Fruit fly (Drosophila melanogaster) whole organism, embryonic: ENCODE measurements around the gene Obp19a.

ENCODE experiments used
- Aef1 ChIP-seq: fragments of 200-800 bp; sonication (Bioruptor generic); IDR thresholded peaks from 3 replicates; pipeline ENCODE4 v1.3.6; 2022; ENCODE audit warnings: missing biosample characterization, missing genetic modification characterization
- CG10147 ChIP-seq: fragments of 200-800 bp; sonication (Bioruptor generic); optimal IDR thresholded peaks from 2 replicates; lab custom pipeline; 2019; ENCODE audit warnings: missing biosample characterization, mild to moderate bottlenecking, missing genetic modification characterization, moderate library complexity
- CG10274 ChIP-seq: fragments of 200-800 bp; sonication (Bioruptor generic); optimal IDR thresholded peaks from 3 replicates; lab custom pipeline; 2017; ENCODE audit warnings: missing biosample characterization, mild to moderate bottlenecking, missing genetic modification characterization
- CG11504 ChIP-seq: fragments of 200-800 bp; sonication (Bioruptor generic); optimal IDR thresholded peaks from 3 replicates; lab custom pipeline; 2019; ENCODE audit warnings: missing biosample characterization, mild to moderate bottlenecking, missing genetic modification characterization, moderate library complexity
- CG11696 ChIP-seq: fragments of 200-800 bp; sonication (Bioruptor generic); IDR thresholded peaks from 2 replicates; pipeline ENCODE4 v1.3.6; 2022; ENCODE audit warnings: missing biosample characterization, missing genetic modification characterization
- CG12299 ChIP-seq: fragments of 200-800 bp; sonication (Bioruptor generic); optimal IDR thresholded peaks from 2 replicates; lab custom pipeline; 2018; ENCODE audit warnings: missing biosample characterization, mild to moderate bottlenecking, missing genetic modification characterization
- CG12659 ChIP-seq: fragments of 200-800 bp; sonication (Bioruptor generic); optimal IDR thresholded peaks from 3 replicates; lab custom pipeline; 2017; ENCODE audit warnings: mild to moderate bottlenecking, missing biosample characterization, missing genetic modification reagents, missing genetic modification characterization
- CG13296 ChIP-seq: fragments of 200-800 bp; sonication (Bioruptor generic); optimal IDR thresholded peaks from 3 replicates; lab custom pipeline; 2018; ENCODE audit warnings: missing biosample characterization, mild to moderate bottlenecking, missing genetic modification characterization
- CG13424 ChIP-seq: fragments of 200-800 bp; sonication (Bioruptor generic); optimal IDR thresholded peaks from 2 replicates; lab custom pipeline; 2019; ENCODE audit warnings: missing biosample characterization, mild to moderate bottlenecking, missing genetic modification characterization, moderate library complexity
- CG13894 ChIP-seq: fragments of 200-800 bp; sonication (Bioruptor generic); optimal IDR thresholded peaks from 3 replicates; lab custom pipeline; 2018; ENCODE audit warnings: missing biosample characterization, mild to moderate bottlenecking, missing genetic modification characterization, moderate library complexity
- CG14441 ChIP-seq: fragments of 200-800 bp; sonication (Bioruptor generic); IDR thresholded peaks from 2 replicates; pipeline ENCODE4 v1.3.6; 2022; ENCODE audit warnings: missing biosample characterization, missing genetic modification characterization
- CG16815 ChIP-seq: fragments of 200-800 bp; sonication (Bioruptor generic); optimal IDR thresholded peaks from 3 replicates; lab custom pipeline; 2017; ENCODE audit warnings: missing biosample characterization, mild to moderate bottlenecking, missing genetic modification characterization
- CG17186 ChIP-seq: fragments of 200-800 bp; sonication (Bioruptor generic); optimal IDR thresholded peaks from 3 replicates; lab custom pipeline; 2017; ENCODE audit warnings: missing biosample characterization, missing genetic modification reagents, missing genetic modification characterization
- CG17361 ChIP-seq: fragments of 200-800 bp; sonication (Bioruptor generic); IDR thresholded peaks from 3 replicates; pipeline ENCODE4 v1.3.6; 2022; ENCODE audit warnings: missing biosample characterization, missing genetic modification characterization
- CG18619 ChIP-seq: fragments of 200-800 bp; sonication (Bioruptor generic); optimal IDR thresholded peaks from 3 replicates; lab custom pipeline; 2017; ENCODE audit warnings: missing biosample characterization, mild to moderate bottlenecking, missing genetic modification characterization
- CG2678 ChIP-seq: fragments of 200-800 bp; sonication (Bioruptor generic); optimal IDR thresholded peaks from 3 replicates; lab custom pipeline; 2019; ENCODE audit warnings: missing biosample characterization, mild to moderate bottlenecking, missing genetic modification characterization, moderate library complexity
- CG30403 ChIP-seq: fragments of 200-800 bp; sonication (Bioruptor generic); optimal IDR thresholded peaks from 3 replicates; lab custom pipeline; 2016; ENCODE audit warnings: missing biosample characterization, missing genetic modification characterization
- CG32772 ChIP-seq: fragments of 200-800 bp; sonication (Bioruptor generic); IDR thresholded peaks from 2 replicates; pipeline ENCODE4 v1.3.6; 2022; ENCODE audit warnings: missing biosample characterization, missing genetic modification characterization
- CG4404 ChIP-seq: fragments of 200-800 bp; sonication (Bioruptor generic); IDR thresholded peaks from 2 replicates; pipeline ENCODE4 v1.3.6; 2022; ENCODE audit warnings: missing biosample characterization, missing genetic modification characterization
- CG6175 ChIP-seq: fragments of 200-800 bp; sonication (Bioruptor generic); IDR thresholded peaks from 3 replicates; pipeline ENCODE4 v1.3.6; 2022; ENCODE audit warnings: missing biosample characterization, missing genetic modification characterization
- CG6854 ChIP-seq: fragments of 200-800 bp; sonication (Bioruptor generic); optimal IDR thresholded peaks from 3 replicates; lab custom pipeline; 2017; ENCODE audit warnings: missing biosample characterization, mild to moderate bottlenecking, missing genetic modification characterization
- CG7556 ChIP-seq: fragments of 200-800 bp; sonication (Bioruptor generic); optimal IDR thresholded peaks from 2 replicates; lab custom pipeline; 2017; ENCODE audit warnings: missing biosample characterization, mild to moderate bottlenecking, missing genetic modification characterization
- CG9215 ChIP-seq: fragments of 200-800 bp; sonication (Bioruptor generic); IDR thresholded peaks from 2 replicates; pipeline ENCODE4 v1.3.6; 2022; ENCODE audit warnings: missing biosample characterization, missing genetic modification characterization
- CG9609 ChIP-seq: fragments of 200-800 bp; sonication (Bioruptor generic); optimal IDR thresholded peaks from 3 replicates; lab custom pipeline; 2016; ENCODE audit warnings: missing biosample characterization, missing genetic modification characterization
- CG9797 ChIP-seq: fragments of 200-800 bp; sonication (Bioruptor generic); optimal IDR thresholded peaks from 3 replicates; lab custom pipeline; 2018; ENCODE audit warnings: missing biosample characterization, mild to moderate bottlenecking, missing genetic modification characterization
- CoRest ChIP-seq: fragments of 200-800 bp; sonication (Bioruptor generic); optimal IDR thresholded peaks from 3 replicates; lab custom pipeline; 2018; ENCODE audit warnings: missing biosample characterization, mild to moderate bottlenecking, missing genetic modification characterization, moderate library complexity
- CrebB ChIP-seq: fragments of 200-800 bp; sonication (Bioruptor generic); optimal IDR thresholded peaks from 3 replicates; lab custom pipeline; 2018; ENCODE audit warnings: missing biosample characterization, mild to moderate bottlenecking, missing genetic modification characterization
- Dek ChIP-seq: fragments of 200-800 bp; sonication (Bioruptor generic); optimal IDR thresholded peaks from 3 replicates; lab custom pipeline; 2019; ENCODE audit warnings: missing biosample characterization, mild to moderate bottlenecking, missing genetic modification characterization, moderate library complexity
- Hand ChIP-seq: fragments of 200-800 bp; sonication (Bioruptor generic); optimal IDR thresholded peaks from 2 replicates; lab custom pipeline; 2017; ENCODE audit warnings: mild to moderate bottlenecking, missing biosample characterization, missing genetic modification reagents, missing genetic modification characterization
- Hmx ChIP-seq: fragments of 200-800 bp; sonication (Bioruptor generic); optimal IDR thresholded peaks from 2 replicates; lab custom pipeline; 2016; ENCODE audit warnings: missing biosample characterization, missing genetic modification characterization
- Lhr ChIP-seq: fragments of 200-800 bp; sonication (Bioruptor generic); optimal IDR thresholded peaks from 3 replicates; lab custom pipeline; 2017; ENCODE audit warnings: mild to moderate bottlenecking, missing biosample characterization, missing genetic modification reagents, missing genetic modification characterization
- Opbp ChIP-seq: fragments of 200-800 bp; sonication (Bioruptor generic); IDR thresholded peaks from 3 replicates; pipeline ENCODE4 v1.3.6; 2022; ENCODE audit warnings: missing biosample characterization, missing genetic modification characterization; ENCODE audit not compliant: partially characterized antibody
- Optix ChIP-seq: fragments of 200-800 bp; sonication (Bioruptor generic); IDR thresholded peaks from 3 replicates; pipeline ENCODE4 v1.3.6; 2022; ENCODE audit warnings: missing biosample characterization, missing genetic modification characterization
- Xbp1 ChIP-seq: fragments of 200-800 bp; sonication (Bioruptor generic); optimal IDR thresholded peaks from 3 replicates; lab custom pipeline; 2016; ENCODE audit warnings: missing biosample characterization, mild to moderate bottlenecking, missing genetic modification characterization
- Xrp1 ChIP-seq: fragments of 200-800 bp; sonication (Bioruptor generic); IDR thresholded peaks from 2 replicates; pipeline ENCODE4 v1.3.6; 2022; ENCODE audit warnings: missing biosample characterization, missing genetic modification characterization
- abd-A ChIP-seq: fragments of 200-800 bp; sonication (Bioruptor generic); optimal IDR thresholded peaks from 3 replicates; lab custom pipeline; 2019; ENCODE audit warnings: missing biosample characterization, mild to moderate bottlenecking, missing genetic modification characterization, moderate library complexity
- amos ChIP-seq: fragments of 200-800 bp; sonication (Bioruptor generic); IDR thresholded peaks from 2 replicates; pipeline ENCODE4 v1.3.6; 2022; ENCODE audit warnings: missing biosample characterization, missing genetic modification characterization; ENCODE audit not compliant: partially characterized antibody
- chm ChIP-seq: fragments of 200-800 bp; sonication (Bioruptor generic); IDR thresholded peaks from 2 replicates; pipeline ENCODE4 v1.3.6; 2022; ENCODE audit warnings: missing biosample characterization, missing genetic modification characterization
- cwo ChIP-seq: fragments of 200-800 bp; sonication (Bioruptor generic); optimal IDR thresholded peaks from 3 replicates; lab custom pipeline; 2017; ENCODE audit warnings: missing biosample characterization, missing genetic modification characterization, mild to moderate bottlenecking, moderate library complexity, missing genetic modification reagents
- dmrt99B ChIP-seq: fragments of 200-800 bp; sonication (Bioruptor generic); optimal IDR thresholded peaks from 2 replicates; lab custom pipeline; 2018; ENCODE audit warnings: missing biosample characterization, mild to moderate bottlenecking, missing genetic modification characterization, moderate library complexity
- esg ChIP-seq: fragments of 200-800 bp; sonication (Bioruptor generic); conservative IDR thresholded peaks from 2 replicates; pipeline ENCODE4 v1.3.6; 2022; ENCODE audit warnings: missing biosample characterization, missing genetic modification characterization
- ewg ChIP-seq: fragments of 200-800 bp; sonication (Bioruptor generic); optimal IDR thresholded peaks from 3 replicates; lab custom pipeline; 2017; ENCODE audit warnings: mild to moderate bottlenecking, missing biosample characterization, missing genetic modification reagents, missing genetic modification characterization
- exex ChIP-seq: fragments of 200-800 bp; sonication (Bioruptor generic); optimal IDR thresholded peaks from 4 replicates; lab custom pipeline; 2018; ENCODE audit warnings: missing biosample characterization, mild to moderate bottlenecking, missing genetic modification characterization, moderate library complexity
- gfzf ChIP-seq: fragments of 200-800 bp; sonication (Bioruptor generic); optimal IDR thresholded peaks from 2 replicates; lab custom pipeline; 2016; ENCODE audit warnings: missing biosample characterization, mild to moderate bottlenecking, missing genetic modification characterization, moderate library complexity
- ind ChIP-seq: fragments of 200-800 bp; sonication (Bioruptor generic); optimal IDR thresholded peaks from 3 replicates; lab custom pipeline; 2016; ENCODE audit warnings: missing biosample characterization, missing genetic modification characterization
- lilli ChIP-seq: fragments of 200-800 bp; sonication (Bioruptor generic); optimal IDR thresholded peaks from 3 replicates; lab custom pipeline; 2016; ENCODE audit warnings: missing biosample characterization, missing genetic modification characterization
- sens ChIP-seq: fragments of 200-800 bp; sonication (Bioruptor generic); peaks from one replicate; lab custom pipeline; 2016; ENCODE audit warnings: missing biosample characterization, missing genetic modification characterization
- z ChIP-seq: fragments of 200-800 bp; sonication (Bioruptor generic); IDR thresholded peaks from 3 replicates; pipeline ENCODE4 v1.3.6; 2022; ENCODE audit warnings: missing biosample characterization, missing genetic modification characterization
- zf30C ChIP-seq: fragments of 200-800 bp; sonication (Bioruptor generic); optimal IDR thresholded peaks from 3 replicates; lab custom pipeline; 2018; ENCODE audit warnings: missing biosample characterization, mild to moderate bottlenecking, missing genetic modification characterization

Obp19a gene

dm6 chrX:20447865-20448584 lies 32.5 kb downstream of the Obp19a start (continued):
- TF ChIP-seq Xrp1 (GFP tag; lab: Robert Waterston, UW) (no peak), CG10274 (GFP tag; lab: Kevin White, UChicago) (no peak), ind (GFP tag; lab: Kevin White, UChicago) (peak; percentile 7), CG9215 (GFP tag; lab: Robert Waterston, UW) (0 out of 2 replicates have a peak, but pooled peaks have one; percentile 17), CG11696 (GFP tag; lab: Robert Waterston, UW) (no peak), CG18619 (peak; percentile 30), CG13424 (tag; lab: Kevin White, UChicago) (peak; percentile 18), CG2678 (peak; percentile 57), CG12299 (tag; lab: Kevin White, UChicago) (no peak), CrebB (tag; lab: Kevin White, UChicago) (no peak), Dek (no peak), gfzf (no peak), dmrt99B (peak; percentile 27), Hmx (GFP tag; lab: Kevin White, UChicago) (no peak), CG17361 (0 out of 3 replicates have a peak, but pooled peaks have one; percentile 33), amos (no peak), CG7556 (peak; percentile 52), z (GFP tag; lab: Robert Waterston, UW) (no peak), CG9609 (GFP tag; lab: Kevin White, UChicago) (no peak), exex (tag; lab: Kevin White, UChicago) (no peak), CG4404 (GFP tag; lab: Robert Waterston, UW) (no peak), CG10147 (no peak), ewg (peak; percentile 64), chm (GFP tag; lab: Robert Waterston, UW) (no peak), abd-A (peak; percentile 44), sens (GFP tag; lab: Kevin White, UChicago) (peak; percentile 42), Optix (GFP tag; lab: Robert Waterston, UW) (no peak), CG14441 (peak; percentile 16; the same call in 1 of the 2 replicates), Hand (peak; percentile 49), CG6175 (GFP tag; lab: Robert Waterston, UW) (no peak), CoRest (peak; percentile 1), CG32772 (GFP tag; lab: Robert Waterston, UW) (no peak), CG11504 (peak; percentile 14), cwo (GFP tag; lab: Kevin White, UChicago) (no peak), lilli (GFP tag; lab: Kevin White, UChicago) (peak; percentile 16), CG13894 (tag; lab: Kevin White, UChicago) (peak; percentile 41), CG13296 (GFP tag; lab: Kevin White, UChicago) (peak; percentile 2), CG9797 (no peak), Opbp (GFP tag; lab: Robert Waterston, UW) (no peak), CG6854 (GFP tag; lab: Kevin White, UChicago) (no peak), Aef1 (GFP tag; lab: Robert Waterston, UW) (no peak), Xbp1 (GFP tag; lab: Kevin White, UChicago) (no peak), CG16815 (GFP tag; lab: Kevin White, UChicago) (no peak), zf30C (no peak), CG12659 (peak; percentile 1), CG30403 (GFP tag; lab: Kevin White, UChicago) (no peak), Lhr (GFP tag; lab: Kevin White, UChicago) (no peak), esg (GFP tag; lab: Robert Waterston, UW) (no peak), CG17186 (GFP tag; lab: Kevin White, UChicago) (no peak)
